Fruit fly (Drosophila melanogaster): Measurements from ENCODE around the gene CG17361.
A peak's percentile ranks its signal among the peaks of the same experiment; 100 is the strongest.

Gene CG17361

DNA sequence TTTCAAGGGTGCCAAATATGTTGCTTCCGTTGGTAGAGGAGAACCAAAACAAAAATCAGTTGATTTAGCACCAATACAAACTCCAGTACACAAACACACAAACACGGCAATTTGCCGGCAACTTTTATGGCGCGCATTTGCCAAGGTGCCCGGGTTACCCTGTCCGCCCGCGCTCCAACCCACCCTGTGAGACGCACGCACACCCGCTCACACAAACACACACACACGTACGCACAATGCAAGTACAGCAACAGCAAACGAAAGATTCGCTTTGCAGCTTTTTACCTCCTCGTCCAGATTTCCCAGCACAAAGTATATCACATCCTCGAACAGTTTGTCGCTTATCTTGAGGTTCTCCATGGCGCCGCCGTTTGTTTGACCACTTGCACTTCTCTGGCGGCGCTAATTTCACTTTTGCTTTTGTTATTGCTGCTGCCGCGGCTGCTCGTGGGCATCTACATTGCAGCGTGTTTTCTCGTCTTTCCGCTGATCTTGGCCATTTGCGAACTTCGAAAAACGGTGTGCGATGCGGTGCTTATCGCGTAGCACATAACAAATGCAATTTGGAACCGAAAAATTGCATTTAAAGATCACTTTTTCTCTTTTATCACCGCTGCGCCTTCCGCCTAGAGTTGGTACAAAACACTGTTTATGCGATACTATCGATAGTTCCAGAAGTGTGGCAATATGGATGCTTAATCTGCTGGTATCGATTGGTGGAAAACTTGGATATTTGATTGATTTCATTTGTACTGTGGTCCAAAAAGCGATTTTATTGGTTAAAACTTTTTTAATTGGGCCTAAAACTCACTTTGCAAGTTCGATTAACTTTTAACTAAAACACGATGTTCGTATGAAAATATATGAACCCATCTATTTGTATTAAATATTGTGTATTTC is 31.7 kb downstream of the CG17361 start, which contains the start of gene Ptip:
TSS of gene Ptip (minus strand) at position 637 of the 900 bp plus-strand sequence.
- TF ChIP-seq CTCF (optimal IDR thresholded peaks at IDR 0.05) (peak; percentile 41 to 49), CG8478 (optimal IDR thresholded peaks at IDR 0.05) (no peak)

DNA sequence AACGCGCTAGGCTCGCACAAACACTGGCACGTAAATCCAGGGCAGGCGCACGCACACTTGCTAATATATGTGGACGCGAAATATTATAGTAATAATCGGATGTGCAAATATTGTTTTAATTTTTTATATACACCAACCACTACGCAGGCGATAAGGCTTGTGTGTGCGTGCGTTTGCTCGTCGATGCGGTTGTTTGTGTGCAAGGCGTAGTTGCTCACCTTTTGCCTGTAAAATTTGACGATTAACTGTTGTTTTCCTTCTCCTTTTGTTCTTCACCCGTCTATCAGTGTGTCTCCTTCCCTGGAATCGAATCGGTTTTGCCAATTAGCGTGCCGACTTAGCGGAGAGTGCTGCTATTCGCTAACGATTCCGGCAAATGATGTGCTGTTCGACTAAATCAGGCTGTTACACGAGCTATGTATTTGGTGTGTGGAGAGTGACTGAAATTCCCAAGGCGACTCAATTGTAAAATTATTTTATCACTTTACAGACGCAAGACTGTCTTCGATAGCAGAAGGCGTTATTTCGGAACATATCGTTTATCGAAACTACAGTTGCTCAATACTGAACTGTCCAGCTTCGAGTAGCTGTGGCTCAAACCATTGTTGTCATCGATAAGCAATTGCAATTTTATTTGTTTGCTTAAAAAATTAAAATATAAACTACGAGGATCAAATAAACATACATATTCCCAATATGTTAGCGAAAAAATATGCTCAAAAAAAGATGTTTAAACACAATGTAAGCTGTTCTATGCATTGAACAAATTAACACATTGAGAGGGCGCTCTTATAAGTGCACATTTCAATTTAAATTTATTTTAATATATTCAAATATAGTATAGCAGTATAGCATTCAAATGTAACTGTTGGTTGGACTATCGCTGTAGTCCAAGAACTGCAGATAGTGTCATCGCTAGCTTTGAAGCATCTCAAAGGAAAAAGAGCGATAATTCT is 34.5 kb downstream of the CG17361 start, which contains the start of the genes CG6650 and endos:
TSS of gene CG6650 (plus strand) at position 280 of the 956 bp plus-strand sequence.
TSS of gene endos (minus strand) at position 536 of the 956 bp plus-strand sequence.
- peak in 1 of 2 experiments; percentile 29 for TF ChIP-seq CTCF (optimal IDR thresholded peaks at IDR 0.05)
- no peak for TF ChIP-seq CG8478 (optimal IDR thresholded peaks at IDR 0.05)

DNA sequence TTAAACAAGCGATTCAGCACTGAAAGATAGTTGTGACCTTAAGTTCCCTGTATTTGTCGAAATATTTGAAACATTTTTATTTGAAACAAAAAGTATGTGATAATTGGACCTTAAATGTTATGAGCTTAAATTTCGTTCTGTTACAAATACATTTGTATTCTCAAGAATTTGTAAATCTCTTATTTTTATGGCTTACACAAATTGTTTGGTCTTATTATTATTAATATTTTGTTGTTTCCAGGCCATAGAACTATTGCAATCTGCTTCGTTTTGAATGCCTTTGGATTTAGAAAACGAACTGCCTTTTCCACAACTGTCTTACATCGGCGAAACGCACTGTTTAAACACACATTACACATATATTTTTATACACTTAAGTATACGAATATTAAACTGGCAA is 37.5 kb downstream of the CG17361 start, which contains the start of gene CG6661:
TSS of gene CG6661 (plus strand) at position 301 of the 400 bp plus-strand sequence.
- TF ChIP-seq CTCF (optimal IDR thresholded peaks at IDR 0.05) = no peak
- no peak for TF ChIP-seq CG8478 (optimal IDR thresholded peaks at IDR 0.05)

DNA sequence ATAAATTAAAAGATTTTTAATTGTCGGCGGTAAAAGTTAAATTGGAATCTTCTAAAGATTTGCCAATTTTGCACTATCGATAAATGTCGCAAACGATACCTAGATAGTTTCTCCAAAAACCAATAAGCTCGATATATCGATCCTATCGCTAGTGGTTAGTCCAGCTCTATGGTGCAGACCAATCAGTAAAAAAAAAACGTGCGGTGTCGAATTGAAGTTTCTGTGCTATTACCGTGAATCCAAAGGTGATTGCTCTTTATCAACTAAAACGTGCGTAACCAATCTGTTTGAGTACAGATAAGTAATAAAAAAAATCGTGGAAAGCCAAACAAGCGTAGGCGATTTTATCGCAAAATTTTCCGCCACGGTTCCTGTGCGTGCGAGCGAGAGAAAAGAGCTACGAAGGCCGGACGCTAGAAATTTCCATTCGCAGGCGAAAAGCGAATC is 39.9 kb downstream of the CG17361 start, which contains the start of gene Hsp110:
TSS of gene Hsp110 (plus strand) at position 153 of the 447 bp plus-strand sequence.
- TF ChIP-seq CG8478 (optimal IDR thresholded peaks at IDR 0.05) (no peak), CTCF (optimal IDR thresholded peaks at IDR 0.05) (peak in 1 of 2 experiments; percentile 5)

- TF ChIP-seq CG8478 (optimal IDR thresholded peaks at IDR 0.05) = no peak
- no peak for TF ChIP-seq CTCF (optimal IDR thresholded peaks at IDR 0.05)
These were observed 41.0 kb downstream of the CG17361 start for dm6 chr3L:14037655-14038644.
